Worm (Caenorhabditis elegans) whole organism, L2 larva: Measurements from ENCODE around the gene nhr-179.

Experiments used
- ceh-16 ChIP-seq: fragments of 150-350 bp; optimal IDR thresholded peaks from 2 replicates; lab custom pipeline; 2014; ENCODE audit warnings: missing biosample characterization, missing genetic modification characterization
- lsy-2 ChIP-seq, 2 experiments: fragments of 150-350 bp in 1 of 2; sonication (generic microtip) in 1 of 2; optimal IDR thresholded peaks; 2 replicates each; lab custom pipeline; 2014 to 2017; ENCODE audit warnings: missing biosample characterization in 2 of 2, missing genetic modification characterization in 2 of 2

The nhr-179 gene

ce11 chrV:1566776-1567175 lies 51.9 kb downstream of the nhr-179 start, which contains the start of gene cdc-25.2:
cdc-25.2 (plus strand) TSS chrV:1567076.
- peak; percentile 59 for TF ChIP-seq ceh-16
- TF ChIP-seq lsy-2 (tag; optimal IDR thresholded peaks at IDR 0.05; lab: Kevin White, UChicago), result no peak
